Worm (Caenorhabditis elegans) whole organism, young adult: ENCODE measurements around the gene F02C12.1.

ENCODE experiments used
- F49E8.2 ChIP-seq: sonication (generic microtip); optimal IDR thresholded peaks from 3 replicates; lab custom pipeline; 2017; ENCODE audit warnings: missing genetic modification characterization, mild to moderate bottlenecking, missing compliant biosample characterization, antibody characterized with exemption, moderate library complexity; ENCODE audit not compliant: insufficient read depth
- Y95B8A.8 ChIP-seq: fragments of 200-800 bp; sonication (Bioruptor generic); IDR thresholded peaks from 2 replicates; pipeline ENCODE4 v1.3.6; 2022; ENCODE audit warnings: missing genetic modification reagents, missing genetic modification characterization, missing compliant biosample characterization
- ceh-91 ChIP-seq: fragments of 200-800 bp; sonication (Bioruptor generic); IDR thresholded peaks from 2 replicates; pipeline ENCODE4 v1.3.6; 2022; ENCODE audit warnings: missing genetic modification reagents, missing genetic modification characterization, missing compliant biosample characterization
- efl-1 ChIP-seq: fragments of 150-350 bp; optimal IDR thresholded peaks from 2 replicates; lab custom pipeline; 2014; ENCODE audit warnings: missing biosample characterization, missing genetic modification reagents, missing genetic modification characterization
- him-1 ChIP-seq: sonication (generic microtip); optimal IDR thresholded peaks from 2 replicates; lab custom pipeline; 2016; ENCODE audit warnings: missing genotype, missing genetic modification reagents, missing genetic modification characterization, missing compliant biosample characterization
- repo-1 ChIP-seq: sonication (generic microtip); optimal IDR thresholded peaks from 2 replicates; lab custom pipeline; 2017; ENCODE audit warnings: mild to moderate bottlenecking, missing genetic modification characterization, missing compliant biosample characterization
- snpc-4 ChIP-seq, 5 experiments: fragments of 150-350 bp in 1 of 5; sonication (generic microtip) in 4 of 5; optimal IDR thresholded peaks; 2 replicates each; lab custom pipeline; 2014 to 2018; ENCODE audit warnings: missing genetic modification characterization in 5 of 5, missing biosample characterization in 3 of 5, antibody characterized with exemption in 2 of 5, mild to moderate bottlenecking in 2 of 5, missing compliant biosample characterization in 2 of 5, missing genotype in 2 of 5, moderate library complexity in 2 of 5, missing genetic modification reagents in 1 of 5
- tlf-1 ChIP-seq: fragments of 200-800 bp; sonication (Bioruptor generic); optimal IDR thresholded peaks from 2 replicates; lab custom pipeline; 2018; ENCODE audit warnings: mild to moderate bottlenecking, missing genetic modification characterization, missing compliant biosample characterization
- unc-130 ChIP-seq: sonication (generic microtip); optimal IDR thresholded peaks from 2 replicates; lab custom pipeline; 2016; ENCODE audit warnings: missing genetic modification reagents, missing genetic modification characterization, missing compliant biosample characterization
- ztf-28 ChIP-seq: fragments of 200-800 bp; sonication (Bioruptor generic); IDR thresholded peaks from 2 replicates; pipeline ENCODE4 v1.3.6; 2022; ENCODE audit warnings: missing genetic modification reagents, missing genetic modification characterization, missing compliant biosample characterization

DNA sequence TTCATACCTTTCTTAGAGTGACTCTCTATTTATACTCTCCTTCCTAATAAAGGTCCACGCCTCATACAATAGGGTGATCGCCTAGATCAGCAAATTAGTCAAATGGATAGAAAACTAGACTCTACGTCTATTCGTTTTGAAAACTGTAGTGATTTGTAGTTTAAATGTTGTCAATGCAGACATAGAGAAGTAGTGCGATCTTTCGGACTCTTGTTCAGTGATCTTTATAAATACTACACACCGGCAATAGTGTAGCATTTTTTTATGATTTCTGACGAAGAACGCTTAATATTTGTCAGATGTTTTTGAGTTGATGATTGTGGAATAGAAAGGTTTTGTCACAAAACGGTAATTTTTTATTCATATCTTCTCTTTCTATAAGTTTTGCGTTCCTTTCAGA, 9.4 kb downstream of the F02C12.1 start:
- TF ChIP-seq him-1 (tag; lab: Kevin White, UChicago) (no peak), ztf-28 (no peak), Y95B8A.8 (GFP tag; lab: Robert Waterston, UW) (no peak), unc-130 (GFP tag; lab: Kevin White, UChicago) (no peak), ceh-91 (GFP tag; lab: Robert Waterston, UW) (no peak), F49E8.2 (tag; lab: Kevin White, UChicago) (no peak), tlf-1 (GFP tag; lab: Kevin White, UChicago) (no peak), efl-1 (GFP tag; lab: Kevin White, UChicago) (no peak), repo-1 (no peak), snpc-4 (GFP tag; optimal IDR thresholded peaks at IDR 0.05; lab: Kevin White, UChicago) (no peak), snpc-4 (tag; optimal IDR thresholded peaks at IDR 0.05; lab: Kevin White, UChicago) (no peak)
